Worm (Caenorhabditis elegans) whole organism, midembryonic: Measurements from ENCODE around the gene sru-39.

ENCODE experiments used
- T22C8.4 ChIP-seq: fragments of 200-800 bp; sonication (Bioruptor generic); IDR thresholded peaks from 2 replicates; pipeline ENCODE4 v1.3.6; 2022; ENCODE audit warnings: missing genetic modification characterization, missing compliant biosample characterization
- cog-1 ChIP-seq: sonication (generic microtip); optimal IDR thresholded peaks from 2 replicates; lab custom pipeline; 2016; ENCODE audit warnings: missing genetic modification characterization, missing compliant biosample characterization
- flt-1 ChIP-seq: fragments of 200-800 bp; sonication (Bioruptor generic); IDR thresholded peaks from 2 replicates; pipeline ENCODE4 v1.3.6; 2022; ENCODE audit warnings: missing genetic modification characterization, missing compliant biosample characterization
- klf-2 ChIP-seq: fragments of 200-800 bp; sonication (Bioruptor generic); conservative IDR thresholded peaks from 2 replicates; pipeline ENCODE4 v1.3.6; 2022; ENCODE audit warnings: missing genetic modification reagents, missing genetic modification characterization, missing compliant biosample characterization
- med-1 ChIP-seq: sonication (generic microtip); optimal IDR thresholded peaks from 2 replicates; lab custom pipeline; 2017; ENCODE audit warnings: missing genetic modification characterization, mild to moderate bottlenecking, missing compliant biosample characterization, antibody characterized with exemption, missing genetic modification reagents; ENCODE audit not compliant: insufficient read depth
- ztf-23 ChIP-seq: fragments of 200-800 bp; sonication (Bioruptor generic); IDR thresholded peaks from 2 replicates; pipeline ENCODE4 v1.3.6; 2022; ENCODE audit warnings: missing genetic modification reagents, missing genetic modification characterization, missing compliant biosample characterization
- ztf-29 ChIP-seq: fragments of 200-800 bp; sonication (Bioruptor generic); IDR thresholded peaks from 2 replicates; pipeline ENCODE4 v1.3.6; 2022; ENCODE audit warnings: missing genetic modification reagents, missing genetic modification characterization, missing compliant biosample characterization

- TF ChIP-seq ztf-29 (no peak), med-1 (GFP tag; lab: Kevin White, UChicago) (no peak), ztf-23 (no peak), cog-1 (no peak), flt-1 (no peak), klf-2 (GFP tag; lab: Robert Waterston, UW) (no peak), T22C8.4 (no peak)
Measured at ce11 chrV:9803176-9803575, at the start of gene sru-39.
